Worm (Caenorhabditis elegans) whole organism, L4 larva: ENCODE data around the gene F40G9.12.

Source experiments
- F26F4.8 ChIP-seq: fragments of 200-800 bp; sonication (Bioruptor generic); conservative IDR thresholded peaks from 2 replicates; pipeline ENCODE4 v1.3.6; 2022; ENCODE audit warnings: missing genetic modification characterization, missing compliant biosample characterization
- F49E8.2 ChIP-seq: sonication (generic microtip); optimal IDR thresholded peaks from 2 replicates; lab custom pipeline; 2016; ENCODE audit warnings: missing compliant biosample characterization, mild to moderate bottlenecking, missing genetic modification characterization, borderline replicate concordance
- aly-2 ChIP-seq: sonication (generic microtip); optimal IDR thresholded peaks from 2 replicates; lab custom pipeline; 2018; ENCODE audit warnings: missing biosample characterization, missing genetic modification characterization
- ceh-32 ChIP-seq: sonication (generic microtip); optimal IDR thresholded peaks from 2 replicates; lab custom pipeline; 2016; ENCODE audit warnings: mild to moderate bottlenecking, missing genetic modification characterization, missing compliant biosample characterization; ENCODE audit not compliant: poor library complexity
- daf-12 ChIP-seq: fragments of 150-350 bp; optimal IDR thresholded peaks from 2 replicates; lab custom pipeline; 2014; ENCODE audit warnings: missing biosample characterization, missing genetic modification reagents, missing genetic modification characterization
- duxl-1 ChIP-seq: sonication (generic microtip); optimal IDR thresholded peaks from 2 replicates; lab custom pipeline; 2016; ENCODE audit warnings: mild to moderate bottlenecking, missing genetic modification characterization, moderate library complexity, missing compliant biosample characterization; ENCODE audit not compliant: poor library complexity
- lin-13 ChIP-seq: fragments of 150-350 bp; optimal IDR thresholded peaks from 2 replicates; lab custom pipeline; 2014; ENCODE audit warnings: missing biosample characterization, missing genetic modification reagents, missing genetic modification characterization
- nhr-77 ChIP-seq: fragments of 150-350 bp; optimal IDR thresholded peaks from 2 replicates; lab custom pipeline; 2014; ENCODE audit warnings: missing biosample characterization, missing genetic modification characterization
- snpc-4 ChIP-seq: fragments of 150-350 bp; optimal IDR thresholded peaks from 2 replicates; lab custom pipeline; 2014; ENCODE audit warnings: missing biosample characterization, missing genetic modification characterization
- unc-130 ChIP-seq: sonication (generic microtip); optimal IDR thresholded peaks from 2 replicates; lab custom pipeline; 2016; ENCODE audit warnings: missing genetic modification reagents, missing genetic modification characterization, missing compliant biosample characterization
- unc-62 ChIP-seq, 3 experiments: fragments of 150-350 bp in 1 of 3; sonication (generic microtip); optimal IDR thresholded peaks in 2 of 3; peaks in 1 of 3; 1 replicate in 1 of 3; 2 replicates in 2 of 3; lab custom pipeline; 2014 to 2017; ENCODE audit warnings: missing biosample characterization in 3 of 3, missing genetic modification characterization in 3 of 3, missing genetic modification reagents in 3 of 3, missing genotype in 1 of 3
- zip-11 ChIP-seq: fragments of 200-800 bp; sonication (Bioruptor generic); IDR thresholded peaks from 2 replicates; pipeline ENCODE4 v1.3.6; 2022; ENCODE audit warnings: missing genetic modification characterization, missing compliant biosample characterization

DNA sequence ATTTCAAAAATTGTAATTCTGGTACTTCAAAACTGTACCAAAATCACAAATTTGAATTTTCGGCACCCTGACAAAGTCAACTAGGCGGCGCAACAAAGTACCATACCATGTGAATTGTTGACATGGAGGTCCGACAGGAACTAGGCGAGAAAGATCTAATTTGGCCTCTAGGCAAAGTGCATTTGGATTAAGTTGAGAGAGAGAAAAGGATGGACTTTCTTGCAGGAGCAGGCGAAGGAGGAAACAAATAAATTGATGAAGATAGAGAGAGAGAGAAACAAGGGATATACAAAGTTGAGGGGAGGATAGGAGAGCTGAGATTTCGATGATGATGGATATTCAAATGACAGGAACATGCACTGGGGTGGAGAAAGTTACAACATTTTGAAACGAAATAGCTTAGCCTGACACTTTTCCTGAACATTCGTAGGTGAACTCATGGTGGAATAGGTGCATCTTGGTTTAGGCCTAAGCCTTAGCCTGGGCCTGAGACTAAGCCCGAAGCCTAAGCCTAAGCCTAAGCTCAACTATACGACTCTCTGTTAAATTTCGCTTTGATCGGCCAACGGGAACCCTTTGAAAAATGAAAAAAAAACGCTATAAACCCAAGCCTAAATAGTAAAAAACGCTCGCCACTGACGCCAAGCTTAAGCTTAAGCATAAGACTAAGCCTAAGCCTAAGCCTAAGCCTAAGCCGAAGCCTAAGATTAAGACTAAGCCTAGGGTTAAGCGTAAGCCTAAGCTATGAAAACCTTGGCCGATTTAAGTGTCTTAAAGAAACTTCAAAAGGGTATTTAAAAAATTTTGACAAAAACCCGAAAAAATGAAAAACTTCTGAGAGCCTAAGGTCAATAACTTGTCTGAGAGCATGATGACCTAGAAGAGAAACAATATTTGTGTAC is 37.4 kb downstream of the F40G9.12 start:
- TF ChIP-seq unc-62 (GFP tag; optimal IDR thresholded peaks at IDR 0.05 in 1 of 2; lab: Kevin White, UChicago) (no peak), unc-62 (tag; optimal IDR thresholded peaks at IDR 0.05; lab: Kevin White, UChicago) (no peak), nhr-77 (tag; lab: Kevin White, UChicago) (no peak), duxl-1 (tag; lab: Kevin White, UChicago) (no peak), aly-2 (no peak), F26F4.8 (GFP tag; lab: Robert Waterston, UW) (no peak), zip-11 (no peak), ceh-32 (no peak), F49E8.2 (tag; lab: Kevin White, UChicago) (no peak), daf-12 (tag; lab: Kevin White, UChicago) (no peak), unc-130 (GFP tag; lab: Kevin White, UChicago) (no peak), lin-13 (no peak), snpc-4 (tag; lab: Kevin White, UChicago) (no peak)
